Fruit fly (Drosophila melanogaster) whole organism, wandering third instar larva: ENCODE measurements around the gene CG31809.

Experiments
- Abd-B ChIP-seq: fragments of >200 bp; optimal IDR thresholded peaks from 2 replicates; lab custom pipeline; 2017; ENCODE audit warnings: missing biosample characterization, missing genetic modification characterization
- Jra ChIP-seq: sonication (Bioruptor generic); optimal IDR thresholded peaks from 2 replicates; lab custom pipeline; 2016; ENCODE audit warnings: missing biosample characterization, missing genetic modification characterization
- sv ChIP-seq: fragments of 200-800 bp; sonication (Bioruptor generic); optimal IDR thresholded peaks from 3 replicates; lab custom pipeline; 2016; ENCODE audit warnings: missing biosample characterization, missing genetic modification characterization

dm6 chr2L:16902003-16902402 lies 43.5 kb upstream of the CG31809 start, which contains the start of gene CG12288:
- TF ChIP-seq Abd-B (GFP tag; lab: Kevin White, UChicago) = no peak
- TF ChIP-seq sv (GFP tag; lab: Kevin White, UChicago) = no peak
- no peak for TF ChIP-seq Jra
